Fruit fly (Drosophila melanogaster) whole organism, pupa: ENCODE measurements around the gene CrebA.

Source experiments
- CG13204 ChIP-seq: fragments of 200-800 bp; sonication (Bioruptor generic); optimal IDR thresholded peaks from 2 replicates; lab custom pipeline; 2018; ENCODE audit warnings: missing biosample characterization, mild to moderate bottlenecking, missing genetic modification characterization, moderate library complexity
- CG8159 ChIP-seq: fragments of 200-800 bp; sonication (Bioruptor generic); optimal IDR thresholded peaks from 3 replicates; lab custom pipeline; 2018; ENCODE audit warnings: missing biosample characterization, mild to moderate bottlenecking, missing genetic modification characterization, moderate library complexity
- CG9948 ChIP-seq: fragments of 200-800 bp; sonication (Bioruptor generic); optimal IDR thresholded peaks from 2 replicates; lab custom pipeline; 2018; ENCODE audit warnings: missing biosample characterization, mild to moderate bottlenecking, missing genetic modification characterization, moderate library complexity
- EcR ChIP-seq: fragments of 200-800 bp; sonication (Bioruptor generic); optimal IDR thresholded peaks from 3 replicates; lab custom pipeline; 2019; ENCODE audit warnings: missing biosample characterization, missing genetic modification characterization, mild to moderate bottlenecking, moderate library complexity, missing genetic modification reagents
- Pif1B ChIP-seq: fragments of 200-800 bp; sonication (Bioruptor generic); optimal IDR thresholded peaks from 3 replicates; lab custom pipeline; 2016; ENCODE audit warnings: missing biosample characterization, missing genetic modification characterization
- gl ChIP-seq: fragments of 200-800 bp; sonication (Bioruptor generic); optimal IDR thresholded peaks from 2 replicates; lab custom pipeline; 2018; ENCODE audit warnings: missing biosample characterization, mild to moderate bottlenecking, missing genetic modification characterization

DNA sequence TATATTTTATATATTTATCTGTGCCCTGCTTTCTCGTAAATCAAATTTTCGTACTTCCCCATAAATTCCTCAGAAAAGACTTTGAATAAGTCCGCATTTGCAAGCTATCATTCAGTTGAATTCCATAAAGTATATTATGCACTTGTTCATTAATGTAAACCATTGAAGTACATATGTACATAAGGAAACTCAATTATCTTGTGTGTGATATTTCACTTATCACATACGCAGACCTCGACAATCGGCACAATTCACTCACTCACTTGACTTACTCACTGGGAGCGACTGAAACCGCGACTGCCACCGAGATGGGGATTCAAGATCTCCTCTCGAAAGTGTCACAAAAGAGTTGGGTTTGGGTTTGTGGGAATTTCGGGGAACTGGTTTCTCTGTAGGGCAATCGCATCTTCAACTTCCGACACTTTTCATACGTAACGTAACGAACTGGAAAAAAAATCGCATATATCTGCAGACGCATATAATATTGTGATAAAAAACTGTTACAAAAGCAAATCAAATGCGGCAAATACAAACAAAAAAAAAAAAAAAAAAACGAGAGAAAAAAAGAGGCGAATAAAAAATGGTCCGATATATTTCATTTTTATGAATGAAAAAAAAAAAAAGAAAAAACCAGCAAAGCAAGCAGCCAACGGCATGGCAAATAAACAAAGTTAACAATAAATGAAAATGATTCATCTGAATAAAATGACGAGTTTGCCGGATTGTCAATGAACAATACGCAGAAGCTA is 62.0 kb downstream of the CrebA start:
- TF ChIP-seq CG13204 (GFP tag; lab: Kevin White, UChicago) (no peak), CG9948 (tag; lab: Kevin White, UChicago) (no peak), gl (tag; lab: Kevin White, UChicago) (peak; percentile 14), Pif1B (GFP tag; lab: Kevin White, UChicago) (no peak), EcR (GFP tag; lab: Kevin White, UChicago) (peak; percentile 40), CG8159 (no peak)
